Worm (Caenorhabditis elegans): ENCODE results near the gene wapl-1.

DNA sequence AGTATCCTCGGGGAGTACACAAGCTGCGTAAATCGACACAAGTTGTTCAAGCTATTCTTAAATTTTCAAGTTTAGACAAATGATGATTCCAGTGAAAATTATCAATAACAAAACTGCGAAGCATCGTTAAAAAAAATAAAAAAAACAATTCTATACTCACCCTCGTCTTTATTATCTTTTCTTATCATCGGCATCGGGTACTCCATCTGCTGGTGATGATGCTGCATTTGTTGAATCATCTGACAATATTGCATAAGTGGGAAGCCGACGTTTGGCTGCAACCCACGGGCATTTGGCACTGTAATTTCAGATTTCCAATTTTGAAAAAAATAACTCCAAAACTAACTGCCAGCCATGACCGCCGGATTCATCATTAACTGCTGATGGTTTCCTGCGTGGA lies 35.8 kb upstream of the wapl-1 start:
- TF ChIP-seq unc-62 (GFP tag; optimal IDR thresholded peaks at IDR 0.05), result no peak
- TF ChIP-seq ceh-82 (tag; optimal IDR thresholded peaks at IDR 0.05), result no peak
- TF ChIP-seq nhr-25 (tag; optimal IDR thresholded peaks at IDR 0.05), result no peak
- TF ChIP-seq nhr-76 (tag; optimal IDR thresholded peaks at IDR 0.05), result no peak
- peak; percentile 22 for TF ChIP-seq pqm-1 (tag; optimal IDR thresholded peaks at IDR 0.05)
- TF ChIP-seq nhr-11 (tag; optimal IDR thresholded peaks at IDR 0.05), result no peak
- no peak for TF ChIP-seq unc-39 (tag; optimal IDR thresholded peaks at IDR 0.05)
- no peak for TF ChIP-seq elt-3 (tag; optimal IDR thresholded peaks at IDR 0.05)
- no peak for TF ChIP-seq skn-1 (tag; optimal IDR thresholded peaks at IDR 0.05)
- no peak for TF ChIP-seq nhr-23 (tag; optimal IDR thresholded peaks at IDR 0.05)

Measured in whole organism, L3 larva.